Worm (Caenorhabditis elegans) whole organism, L1 larva: ENCODE data around the gene rpn-9.

Experiments used
- Y116A8C.19 ChIP-seq: sonication (generic microtip); optimal IDR thresholded peaks from 2 replicates; lab custom pipeline; 2016; ENCODE audit warnings: missing compliant biosample characterization, missing genetic modification characterization, borderline replicate concordance
- alr-1 ChIP-seq: fragments of 200-800 bp; sonication (Bioruptor generic); optimal IDR thresholded peaks from 2 replicates; lab custom pipeline; 2018; ENCODE audit warnings: borderline replicate concordance, mild to moderate bottlenecking, missing genetic modification characterization, missing compliant biosample characterization
- ama-1 ChIP-seq: fragments of 150-350 bp; optimal IDR thresholded peaks from 2 replicates; lab custom pipeline; 2014
- ceh-8 ChIP-seq: fragments of 200-800 bp; sonication (Bioruptor generic); optimal IDR thresholded peaks from 2 replicates; lab custom pipeline; 2018; ENCODE audit warnings: mild to moderate bottlenecking, missing genetic modification characterization, moderate library complexity, missing compliant biosample characterization
- ces-1 ChIP-seq: fragments of 150-350 bp; optimal IDR thresholded peaks from 2 replicates; lab custom pipeline; 2014; ENCODE audit warnings: missing biosample characterization, missing genetic modification reagents, missing genetic modification characterization
- dpl-1 ChIP-seq, 3 experiments: fragments of 150-350 bp in 2 of 3; sonication (generic microtip) in 1 of 3; optimal IDR thresholded peaks; 2 replicates each; lab custom pipeline; 2014 to 2017; ENCODE audit warnings: missing biosample characterization in 3 of 3, missing genetic modification characterization in 3 of 3, missing genetic modification reagents in 3 of 3
- efl-1 ChIP-seq, 4 experiments: fragments of 150-350 bp; optimal IDR thresholded peaks in 3 of 4; peaks in 1 of 4; 1 replicate in 1 of 4; 2 replicates in 3 of 4; lab custom pipeline; 2014; ENCODE audit warnings: missing biosample characterization in 2 of 4, missing genetic modification characterization in 2 of 4, missing genetic modification reagents in 2 of 4
- egl-13 ChIP-seq: sonication (generic microtip); optimal IDR thresholded peaks from 2 replicates; lab custom pipeline; 2016; ENCODE audit warnings: missing genotype, missing genetic modification reagents, missing genetic modification characterization, missing compliant biosample characterization
- egl-27 ChIP-seq, 2 experiments: fragments of 150-350 bp in 1 of 2; sonication (generic microtip); optimal IDR thresholded peaks; 3 replicates each; lab custom pipeline; 2017 to 2018; ENCODE audit warnings: missing biosample characterization in 2 of 2, missing genetic modification characterization in 2 of 2, missing genetic modification reagents in 2 of 2
- elt-3 ChIP-seq, 6 experiments: fragments of 150-350 bp in 1 of 6; sonication (generic microtip); optimal IDR thresholded peaks; 2 replicates each; lab custom pipeline; 2017 to 2018; ENCODE audit warnings: missing biosample characterization in 6 of 6, missing genetic modification characterization in 6 of 6, inconsistent platforms in 1 of 6
- ets-5 ChIP-seq: fragments of 200-800 bp; sonication (Bioruptor generic); IDR thresholded peaks from 2 replicates; pipeline ENCODE4 v1.3.6; 2022; ENCODE audit warnings: missing genetic modification characterization, missing compliant biosample characterization
- fkh-4 ChIP-seq: sonication (generic microtip); optimal IDR thresholded peaks from 2 replicates; lab custom pipeline; 2016; ENCODE audit warnings: missing compliant biosample characterization, missing genetic modification characterization, borderline replicate concordance
- isw-1 ChIP-seq: fragments of 200-800 bp; sonication (Bioruptor generic); IDR thresholded peaks from 2 replicates; pipeline ENCODE4 v1.3.6; 2022; ENCODE audit warnings: missing genetic modification characterization, missing compliant biosample characterization
- jun-1 ChIP-seq: fragments of 150-350 bp; optimal IDR thresholded peaks from 2 replicates; lab custom pipeline; 2014; ENCODE audit warnings: missing biosample characterization, missing genetic modification reagents, missing genetic modification characterization
- lin-15B ChIP-seq: fragments of 150-350 bp; sonication (generic microtip); optimal IDR thresholded peaks from 3 replicates; lab custom pipeline; 2014; ENCODE audit warnings: missing biosample characterization, missing genetic modification characterization
- lin-39 ChIP-seq: fragments of 150-350 bp; optimal IDR thresholded peaks from 2 replicates; lab custom pipeline; 2014; ENCODE audit warnings: missing biosample characterization, missing genetic modification reagents, missing genetic modification characterization
- lsy-2 ChIP-seq, 2 experiments: fragments of 150-350 bp; optimal IDR thresholded peaks; 2 replicates each; lab custom pipeline; 2014; ENCODE audit warnings: missing biosample characterization in 2 of 2, missing genetic modification characterization in 2 of 2
- mab-9 ChIP-seq: fragments of 200-800 bp; sonication (Bioruptor generic); IDR thresholded peaks from 2 replicates; pipeline ENCODE4 v1.3.6; 2022; ENCODE audit warnings: missing genetic modification reagents, missing genetic modification characterization, missing compliant biosample characterization
- mdl-1 ChIP-seq, 2 experiments: fragments of 150-350 bp; optimal IDR thresholded peaks; 2 replicates each; lab custom pipeline; 2014 to 2017; ENCODE audit warnings: missing biosample characterization in 2 of 2, missing genetic modification characterization in 2 of 2, inconsistent platforms in 1 of 2
- mef-2 ChIP-seq: fragments of 150-350 bp; optimal IDR thresholded peaks from 2 replicates; lab custom pipeline; 2014; ENCODE audit warnings: missing biosample characterization, missing genetic modification characterization
- mep-1 ChIP-seq: fragments of 150-350 bp; optimal IDR thresholded peaks from 2 replicates; lab custom pipeline; 2014; ENCODE audit warnings: missing biosample characterization, missing genetic modification characterization
- nhr-19 ChIP-seq: fragments of 200-800 bp; sonication (Bioruptor generic); conservative IDR thresholded peaks from 2 replicates; pipeline ENCODE4 v1.3.6; 2022; ENCODE audit warnings: missing genetic modification characterization, missing compliant biosample characterization
- nhr-28 ChIP-seq: fragments of 150-350 bp; optimal IDR thresholded peaks from 2 replicates; lab custom pipeline; 2014; ENCODE audit warnings: missing biosample characterization, missing genetic modification characterization
- nhr-71 ChIP-seq: sonication (generic microtip); optimal IDR thresholded peaks from 2 replicates; lab custom pipeline; 2016; ENCODE audit warnings: mild to moderate bottlenecking, missing genetic modification characterization, moderate library complexity, missing compliant biosample characterization
- nhr-76 ChIP-seq: sonication (generic microtip); optimal IDR thresholded peaks from 2 replicates; lab custom pipeline; 2017; ENCODE audit warnings: missing biosample characterization, missing genetic modification characterization
- nhr-85 ChIP-seq: sonication (generic microtip); peaks from one replicate; lab custom pipeline; 2016; ENCODE audit warnings: missing genetic modification characterization, inconsistent platforms, missing compliant biosample characterization
- pag-3 ChIP-seq: sonication (generic microtip); optimal IDR thresholded peaks from 2 replicates; lab custom pipeline; 2017; ENCODE audit warnings: missing genetic modification characterization, mild to moderate bottlenecking, missing compliant biosample characterization, antibody characterized with exemption, borderline replicate concordance; ENCODE audit not compliant: insufficient read depth
- rnt-1 ChIP-seq: sonication (generic microtip); optimal IDR thresholded peaks from 2 replicates; lab custom pipeline; 2016; ENCODE audit warnings: mild to moderate bottlenecking, missing genetic modification characterization, moderate library complexity, missing compliant biosample characterization
- snu-23 ChIP-seq: sonication (generic microtip); optimal IDR thresholded peaks from 2 replicates; lab custom pipeline; 2016; ENCODE audit warnings: missing genetic modification characterization, missing compliant biosample characterization
- sptf-1 ChIP-seq: fragments of 150-350 bp; optimal IDR thresholded peaks from 2 replicates; lab custom pipeline; 2014; ENCODE audit warnings: missing biosample characterization, missing genetic modification characterization
- tbx-2 ChIP-seq: sonication (generic microtip); optimal IDR thresholded peaks from 2 replicates; lab custom pipeline; 2016; ENCODE audit warnings: missing genetic modification characterization, missing compliant biosample characterization
- unc-130 ChIP-seq: fragments of 150-350 bp; optimal IDR thresholded peaks from 2 replicates; lab custom pipeline; 2017; ENCODE audit warnings: missing biosample characterization, missing genetic modification characterization, inconsistent platforms
- unc-30 ChIP-seq: sonication (generic microtip); optimal IDR thresholded peaks from 2 replicates; lab custom pipeline; 2017; ENCODE audit warnings: missing biosample characterization, missing genetic modification characterization
- unc-62 ChIP-seq: fragments of 150-350 bp; optimal IDR thresholded peaks from 2 replicates; lab custom pipeline; 2014; ENCODE audit warnings: missing biosample characterization, missing genetic modification reagents, missing genetic modification characterization
- unc-86 ChIP-seq: sonication (generic microtip); optimal IDR thresholded peaks from 2 replicates; lab custom pipeline; 2016; ENCODE audit warnings: missing genetic modification characterization, missing compliant biosample characterization
- unc-98 ChIP-seq: fragments of 200-800 bp; sonication (Bioruptor generic); IDR thresholded peaks from 2 replicates; pipeline ENCODE4 v1.3.6; 2022; ENCODE audit warnings: missing genetic modification characterization, missing compliant biosample characterization
- xbp-1 ChIP-seq: sonication (generic microtip); optimal IDR thresholded peaks from 2 replicates; lab custom pipeline; 2016; ENCODE audit warnings: missing genetic modification characterization, missing compliant biosample characterization
- ztf-4 ChIP-seq: fragments of 150-350 bp; optimal IDR thresholded peaks from 2 replicates; lab custom pipeline; 2014; ENCODE audit warnings: missing biosample characterization, missing genetic modification characterization

Gene rpn-9

ce11 chrII:11283013-11283412 lies 44.3 kb upstream of the rpn-9 start:
- no peak for TF ChIP-seq mef-2 (tag; lab: Kevin White, UChicago)
- TF ChIP-seq unc-130 (tag; lab: Kevin White, UChicago) = peak; percentile 29
- no peak for TF ChIP-seq Y116A8C.19 (tag; lab: Kevin White, UChicago)
- TF ChIP-seq efl-1 (optimal IDR thresholded peaks at IDR 0.05; lab: Kevin White, UChicago) = no peak
- peak in 1 of 2 experiments; percentile 88 for TF ChIP-seq efl-1 (GFP tag; optimal IDR thresholded peaks at IDR 0.05 in 1 of 2; lab: Kevin White, UChicago)
- no peak for TF ChIP-seq mep-1 (tag; lab: Kevin White, UChicago)
- no peak for TF ChIP-seq lin-15B (tag; lab: Kevin White, UChicago)
- no peak for TF ChIP-seq egl-13 (tag; lab: Kevin White, UChicago)
- peak; percentile 44 for TF ChIP-seq rnt-1
- TF ChIP-seq tbx-2 (tag; lab: Kevin White, UChicago) = no peak
- no peak for TF ChIP-seq nhr-76 (tag; lab: Kevin White, UChicago)
- TF ChIP-seq ces-1 (GFP tag; lab: Kevin White, UChicago) = no peak
- no peak for TF ChIP-seq unc-62 (GFP tag; lab: Kevin White, UChicago)
- TF ChIP-seq unc-86 = no peak
- TF ChIP-seq ets-5 (GFP tag; lab: Robert Waterston, UW) = no peak
- TF ChIP-seq lin-39 (tag; lab: Kevin White, UChicago) = no peak
- no peak for TF ChIP-seq jun-1 (tag; lab: Kevin White, UChicago)
- TF ChIP-seq unc-98 (GFP tag; lab: Robert Waterston, UW) = no peak
- TF ChIP-seq, all 84 proteins: peak for 3

- TF ChIP-seq sptf-1 (no peak), egl-13 (tag; lab: Kevin White, UChicago) (no peak), egl-27 (tag; optimal IDR thresholded peaks at IDR 0.05; lab: Kevin White, UChicago) (no peak), nhr-28 (tag; lab: Kevin White, UChicago) (no peak), fkh-4 (tag; lab: Kevin White, UChicago) (no peak), ceh-8 (GFP tag; lab: Kevin White, UChicago) (no peak), dpl-1 (GFP tag; optimal IDR thresholded peaks at IDR 0.05; lab: Kevin White, UChicago) (no peak), ztf-4 (tag; lab: Kevin White, UChicago) (no peak)
These were observed 42.9 kb upstream of the rpn-9 start, which contains the start of gene unc-130 for ce11 chrII:11281666-11282065. Gene unc-130, plus strand, starts transcription at chrII:11281966.

ce11 chrII:11281177-11281576 lies 42.5 kb upstream of the rpn-9 start:
- TF ChIP-seq nhr-85 = peak; percentile 54
- TF ChIP-seq ama-1 (lab: Kevin White, UChicago) = no peak
- no peak for TF ChIP-seq unc-30 (tag; lab: Kevin White, UChicago)
- no peak for TF ChIP-seq alr-1 (tag; lab: Kevin White, UChicago)
- no peak for TF ChIP-seq mab-9 (GFP tag; lab: Robert Waterston, UW)
- no peak for TF ChIP-seq mdl-1 (tag; optimal IDR thresholded peaks at IDR 0.05; lab: Kevin White, UChicago)
- no peak for TF ChIP-seq Y116A8C.19 (tag; lab: Kevin White, UChicago)
- peak; percentile 45 to 84 for TF ChIP-seq lsy-2 (tag; optimal IDR thresholded peaks at IDR 0.05; lab: Kevin White, UChicago)
- TF ChIP-seq snu-23 (GFP tag; lab: Kevin White, UChicago) = peak; percentile 1
- no peak for TF ChIP-seq unc-62 (GFP tag; lab: Kevin White, UChicago)
- TF ChIP-seq unc-130 (tag; lab: Kevin White, UChicago) = peak; percentile 94
- TF ChIP-seq isw-1 (GFP tag; lab: Robert Waterston, UW) = no peak
- no peak for TF ChIP-seq xbp-1 (tag; lab: Kevin White, UChicago)
- no peak for TF ChIP-seq ets-5 (GFP tag; lab: Robert Waterston, UW)
- peak; percentile 22 for TF ChIP-seq nhr-71 (tag; lab: Kevin White, UChicago)
- no peak for TF ChIP-seq elt-3 (tag; optimal IDR thresholded peaks at IDR 0.05; lab: Kevin White, UChicago)
- TF ChIP-seq pag-3 (tag; lab: Kevin White, UChicago) = no peak
- TF ChIP-seq nhr-19 (GFP tag; lab: Robert Waterston, UW) = 0 out of 2 replicates have a peak, but pooled peaks have one; percentile 12
- TF ChIP-seq rnt-1 = peak; percentile 54
